Worm (Caenorhabditis elegans) whole organism, mixed stage, embryonic: ENCODE data around the gene str-90.

ENCODE experiments used
- bed-3 ChIP-seq: fragments of 200-800 bp; sonication (Bioruptor generic); optimal IDR thresholded peaks from 3 replicates; lab custom pipeline; 2018; ENCODE audit warnings: mild to moderate bottlenecking, missing genetic modification characterization, moderate library complexity, missing compliant biosample characterization
- blmp-1 ChIP-seq: fragments of 150-350 bp; optimal IDR thresholded peaks from 2 replicates; lab custom pipeline; 2014; ENCODE audit warnings: missing biosample characterization, missing genetic modification characterization
- ceh-39 ChIP-seq: fragments of 150-350 bp; optimal IDR thresholded peaks from 2 replicates; lab custom pipeline; 2014; ENCODE audit warnings: missing biosample characterization, missing genetic modification characterization
- ceh-43 ChIP-seq: fragments of 200-800 bp; sonication (Bioruptor generic); optimal IDR thresholded peaks from 2 replicates; lab custom pipeline; 2018; ENCODE audit warnings: mild to moderate bottlenecking, missing genetic modification characterization, moderate library complexity, missing compliant biosample characterization
- ceh-83 ChIP-seq: fragments of 200-800 bp; sonication (Bioruptor generic); optimal IDR thresholded peaks from 2 replicates; lab custom pipeline; 2018; ENCODE audit warnings: mild to moderate bottlenecking, missing genetic modification characterization, missing compliant biosample characterization
- ces-1 ChIP-seq: fragments of 150-350 bp; optimal IDR thresholded peaks from 2 replicates; lab custom pipeline; 2014; ENCODE audit warnings: missing biosample characterization, missing genetic modification reagents, missing genetic modification characterization
- cnd-1 ChIP-seq: fragments of 200-800 bp; sonication (Bioruptor generic); optimal IDR thresholded peaks from 2 replicates; lab custom pipeline; 2018; ENCODE audit warnings: mild to moderate bottlenecking, missing genetic modification characterization, missing compliant biosample characterization
- drap-1 ChIP-seq: fragments of 200-800 bp; sonication (Bioruptor generic); optimal IDR thresholded peaks from 3 replicates; lab custom pipeline; 2018; ENCODE audit warnings: mild to moderate bottlenecking, missing genetic modification characterization, missing compliant biosample characterization
- elt-3 ChIP-seq: fragments of 150-350 bp; optimal IDR thresholded peaks from 2 replicates; lab custom pipeline; 2014; ENCODE audit warnings: missing biosample characterization, missing genetic modification characterization
- flh-1 ChIP-seq: fragments of 200-800 bp; sonication (Bioruptor generic); optimal IDR thresholded peaks from 2 replicates; lab custom pipeline; 2018; ENCODE audit warnings: mild to moderate bottlenecking, missing genetic modification characterization, moderate library complexity, missing compliant biosample characterization
- ham-2 ChIP-seq: fragments of 200-800 bp; sonication (Bioruptor generic); optimal IDR thresholded peaks from 2 replicates; lab custom pipeline; 2018; ENCODE audit warnings: mild to moderate bottlenecking, missing genetic modification characterization, missing compliant biosample characterization
- hlh-1 ChIP-seq: fragments of 150-350 bp; optimal IDR thresholded peaks from 2 replicates; lab custom pipeline; 2014; ENCODE audit warnings: missing biosample characterization, missing genetic modification reagents, missing genetic modification characterization
- lin-13 ChIP-seq: fragments of 150-350 bp; optimal IDR thresholded peaks from 2 replicates; lab custom pipeline; 2014; ENCODE audit warnings: missing biosample characterization, missing genetic modification characterization
- lin-32 ChIP-seq: fragments of 200-800 bp; sonication (Bioruptor generic); optimal IDR thresholded peaks from 2 replicates; lab custom pipeline; 2018; ENCODE audit warnings: mild to moderate bottlenecking, missing genetic modification characterization, missing compliant biosample characterization
- lsy-2 ChIP-seq: fragments of 150-350 bp; optimal IDR thresholded peaks from 2 replicates; lab custom pipeline; 2014; ENCODE audit warnings: missing biosample characterization, missing genetic modification characterization
- mab-5 ChIP-seq: fragments of 150-350 bp; optimal IDR thresholded peaks from 2 replicates; lab custom pipeline; 2014; ENCODE audit warnings: missing biosample characterization, missing genetic modification characterization
- mep-1 ChIP-seq: fragments of 150-350 bp; optimal IDR thresholded peaks from 2 replicates; lab custom pipeline; 2017; ENCODE audit warnings: missing biosample characterization, missing genetic modification reagents, missing genetic modification characterization, inconsistent platforms
- mls-2 ChIP-seq: sonication (generic microtip); optimal IDR thresholded peaks from 2 replicates; lab custom pipeline; 2016; ENCODE audit warnings: mild to moderate bottlenecking, missing genetic modification characterization, moderate library complexity, missing compliant biosample characterization
- nhr-12 ChIP-seq: fragments of 150-350 bp; optimal IDR thresholded peaks from 2 replicates; lab custom pipeline; 2014; ENCODE audit warnings: missing biosample characterization, missing genetic modification characterization
- nhr-2 ChIP-seq: fragments of 150-350 bp; optimal IDR thresholded peaks from 2 replicates; lab custom pipeline; 2014; ENCODE audit warnings: missing biosample characterization, missing genetic modification characterization
- nhr-237 ChIP-seq: fragments of 150-350 bp; optimal IDR thresholded peaks from 2 replicates; lab custom pipeline; 2014; ENCODE audit warnings: missing biosample characterization, missing genetic modification characterization
- nhr-76 ChIP-seq: sonication (generic microtip); optimal IDR thresholded peaks from 2 replicates; lab custom pipeline; 2017; ENCODE audit warnings: missing biosample characterization, missing genetic modification characterization
- pha-4 ChIP-seq: fragments of 150-350 bp; optimal IDR thresholded peaks from 2 replicates; lab custom pipeline; 2018; ENCODE audit warnings: missing biosample characterization, missing genetic modification reagents, missing genetic modification characterization
- sem-2 ChIP-seq: fragments of 200-800 bp; sonication (Bioruptor generic); optimal IDR thresholded peaks from 2 replicates; lab custom pipeline; 2018; ENCODE audit warnings: mild to moderate bottlenecking, missing genetic modification characterization, missing compliant biosample characterization
- sptf-1 ChIP-seq: sonication (generic microtip); optimal IDR thresholded peaks from 2 replicates; lab custom pipeline; 2017; ENCODE audit warnings: mild to moderate bottlenecking, missing genetic modification characterization, moderate library complexity, missing compliant biosample characterization
- tbx-8 ChIP-seq: fragments of 200-800 bp; sonication (Bioruptor generic); optimal IDR thresholded peaks from 2 replicates; lab custom pipeline; 2018; ENCODE audit warnings: mild to moderate bottlenecking, missing genetic modification characterization, moderate library complexity, missing compliant biosample characterization
- unc-120 ChIP-seq: sonication (generic microtip); optimal IDR thresholded peaks from 2 replicates; lab custom pipeline; 2017; ENCODE audit warnings: missing genetic modification characterization, missing compliant biosample characterization; ENCODE audit not compliant: poor library complexity, severe bottlenecking
- unc-62 ChIP-seq: fragments of 150-350 bp; optimal IDR thresholded peaks from 2 replicates; lab custom pipeline; 2014; ENCODE audit warnings: missing biosample characterization, missing genetic modification reagents, missing genetic modification characterization
- ztf-11 ChIP-seq: fragments of 150-350 bp; optimal IDR thresholded peaks from 2 replicates; lab custom pipeline; 2014; ENCODE audit warnings: missing biosample characterization, missing genetic modification characterization

Gene str-90

DNA sequence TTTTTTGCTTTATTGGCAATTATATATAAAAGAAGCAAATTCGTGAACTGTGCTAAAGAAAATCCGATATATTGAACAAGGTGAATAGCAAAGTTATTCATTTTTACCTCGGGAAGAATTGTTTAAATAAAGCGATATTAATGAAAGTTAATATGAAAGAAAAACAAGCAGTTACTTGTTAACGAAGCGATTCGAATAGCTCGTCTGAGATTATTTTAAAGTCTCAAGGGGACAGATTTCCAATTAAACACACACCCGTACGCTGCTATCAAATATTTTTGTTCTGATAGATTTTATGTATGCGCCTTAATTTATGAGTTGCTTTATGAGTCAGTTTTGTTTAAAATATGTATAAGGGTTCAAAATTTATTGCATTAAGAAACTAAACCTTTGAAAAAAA lies 35.3 kb upstream of the str-90 start, which contains the start of gene str-140:
Gene str-140, minus strand, starts transcription at position 101 of the 400 bp plus-strand sequence.
- TF ChIP-seq ceh-83 (GFP tag; lab: Kevin White, UChicago) (no peak), flh-1 (GFP tag; lab: Kevin White, UChicago) (no peak), cnd-1 (tag; lab: Kevin White, UChicago) (no peak), ham-2 (GFP tag; lab: Kevin White, UChicago) (no peak), nhr-12 (tag; lab: Kevin White, UChicago) (no peak), ces-1 (GFP tag; lab: Kevin White, UChicago) (no peak), unc-120 (no peak), elt-3 (tag; lab: Kevin White, UChicago) (no peak)
- TF ChIP-seq, all 35 proteins: peak for 0

ce11 chrV:8069637-8070036 lies 33.4 kb upstream of the str-90 start, which contains the start of gene str-143:
Gene str-143, minus strand, starts transcription at chrV:8069737.
- TF ChIP-seq blmp-1 (tag; lab: Kevin White, UChicago) (no peak), ceh-39 (tag; lab: Kevin White, UChicago) (no peak), pha-4 (tag; lab: Kevin White, UChicago) (no peak), lin-32 (GFP tag; lab: Kevin White, UChicago) (no peak), hlh-1 (no peak), ces-1 (GFP tag; lab: Kevin White, UChicago) (no peak), sem-2 (GFP tag; lab: Kevin White, UChicago) (no peak), nhr-237 (tag; lab: Kevin White, UChicago) (no peak), mab-5 (tag; lab: Kevin White, UChicago) (no peak), lin-13 (tag; lab: Kevin White, UChicago) (no peak), ham-2 (GFP tag; lab: Kevin White, UChicago) (no peak), mls-2 (tag; lab: Kevin White, UChicago) (no peak), nhr-12 (tag; lab: Kevin White, UChicago) (no peak), unc-120 (no peak), sptf-1 (tag; lab: Kevin White, UChicago) (no peak), unc-62 (GFP tag; lab: Kevin White, UChicago) (no peak)
- TF ChIP-seq, all 35 proteins: peak for 0

DNA sequence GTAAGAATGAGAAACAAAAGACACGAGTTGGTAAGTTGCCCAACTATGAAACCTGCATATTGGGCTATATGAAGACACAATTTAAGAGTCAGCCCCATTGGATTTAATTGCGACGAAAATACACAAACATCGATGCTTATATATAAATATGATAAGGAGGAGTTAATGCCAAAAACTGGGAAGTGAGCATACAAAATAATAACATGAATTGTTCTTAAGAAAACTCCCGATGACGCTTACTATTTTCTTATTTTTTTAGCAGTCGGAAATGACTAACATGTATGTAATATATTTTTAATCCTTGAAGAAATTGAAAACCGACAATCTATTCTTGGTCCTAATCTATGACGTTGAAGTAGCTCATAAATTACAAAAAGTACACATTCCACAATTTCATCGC lies 31.0 kb upstream of the str-90 start, which contains the start of gene str-144:
Gene str-144, minus strand, starts transcription at position 101 of the 400 bp plus-strand sequence.
- no peak for TF ChIP-seq ceh-83 (GFP tag; lab: Kevin White, UChicago)
- no peak for TF ChIP-seq hlh-1
- TF ChIP-seq tbx-8 (GFP tag; lab: Kevin White, UChicago), result no peak
- no peak for TF ChIP-seq drap-1 (GFP tag; lab: Kevin White, UChicago)
- no peak for TF ChIP-seq ces-1 (GFP tag; lab: Kevin White, UChicago)
- no peak for TF ChIP-seq lin-13 (tag; lab: Kevin White, UChicago)

DNA sequence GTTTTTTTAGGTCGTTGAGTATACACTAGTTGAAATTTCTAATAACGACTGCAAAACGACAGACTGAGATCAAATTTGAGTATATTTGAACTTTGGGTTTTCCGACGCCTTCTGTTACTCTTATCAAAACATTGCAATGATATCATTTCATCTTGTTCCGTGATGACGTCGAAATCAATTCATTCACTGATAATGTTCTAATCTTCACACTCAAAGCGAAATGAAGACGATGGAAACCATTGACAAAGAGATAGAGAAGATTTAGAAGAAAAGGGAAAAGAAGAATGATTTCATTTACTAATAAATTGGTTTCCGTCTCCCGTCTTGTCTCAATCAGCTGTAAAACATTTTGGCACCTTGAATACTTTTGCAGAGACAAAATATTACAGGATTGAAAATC lies 29.9 kb upstream of the str-90 start:
- TF ChIP-seq ham-2 (GFP tag; lab: Kevin White, UChicago), result no peak
- peak; percentile 78 for TF ChIP-seq elt-3 (tag; lab: Kevin White, UChicago)

DNA sequence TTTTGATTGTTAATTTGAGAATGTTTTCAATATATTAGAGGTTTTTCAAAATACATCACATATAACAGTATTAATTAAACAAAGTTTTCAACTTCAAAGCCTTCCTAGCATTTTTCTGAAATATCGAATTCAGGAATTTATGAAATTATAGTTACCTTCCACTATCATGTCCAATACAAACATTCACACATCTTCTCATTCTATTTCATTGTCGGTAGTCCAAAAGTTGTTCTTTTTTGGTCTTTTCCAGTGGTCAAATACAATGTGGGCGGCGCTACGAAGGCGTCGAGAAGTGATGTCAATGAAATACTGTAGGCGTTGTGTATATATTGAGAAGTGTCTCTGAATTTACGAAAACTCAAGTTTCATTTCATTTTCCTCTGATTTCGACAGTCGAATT lies 27.3 kb upstream of the str-90 start, which contains the start of gene catp-3:
Gene catp-3, plus strand, starts transcription at position 301 of the 400 bp plus-strand sequence.
- TF ChIP-seq nhr-76 (no peak), bed-3 (GFP tag; lab: Kevin White, UChicago) (no peak), ham-2 (GFP tag; lab: Kevin White, UChicago) (no peak), mep-1 (tag; lab: Kevin White, UChicago) (no peak), elt-3 (tag; lab: Kevin White, UChicago) (no peak), lsy-2 (tag; lab: Kevin White, UChicago) (no peak), nhr-237 (tag; lab: Kevin White, UChicago) (no peak), mab-5 (tag; lab: Kevin White, UChicago) (no peak), unc-62 (GFP tag; lab: Kevin White, UChicago) (no peak), nhr-12 (tag; lab: Kevin White, UChicago) (no peak), flh-1 (GFP tag; lab: Kevin White, UChicago) (no peak), cnd-1 (tag; lab: Kevin White, UChicago) (no peak), sem-2 (GFP tag; lab: Kevin White, UChicago) (no peak), ztf-11 (tag; lab: Kevin White, UChicago) (no peak), blmp-1 (tag; lab: Kevin White, UChicago) (no peak), ces-1 (GFP tag; lab: Kevin White, UChicago) (no peak), tbx-8 (GFP tag; lab: Kevin White, UChicago) (no peak), ceh-43 (GFP tag; lab: Kevin White, UChicago) (no peak), nhr-2 (tag; lab: Kevin White, UChicago) (no peak)
